Worm (Caenorhabditis elegans): ENCODE results near the gene Y38H6C.25.

DNA sequence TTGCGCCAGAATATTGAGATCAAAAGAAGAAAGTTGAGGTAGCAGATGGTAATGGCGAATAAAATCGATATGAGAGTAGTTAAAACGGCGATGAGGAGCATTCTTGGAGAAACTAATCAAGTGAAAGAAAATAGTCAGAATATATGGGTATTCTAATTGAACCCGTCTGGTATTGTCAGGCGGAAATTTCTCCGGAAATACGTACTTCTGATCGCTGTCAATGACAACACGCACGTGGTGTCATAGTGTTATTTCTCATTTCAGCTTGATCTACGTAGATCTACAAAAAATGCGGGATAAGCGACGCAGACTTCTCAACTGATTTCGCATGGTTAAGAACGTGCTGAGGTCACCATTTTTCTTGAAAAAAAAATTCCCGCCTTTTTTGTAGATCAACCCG lies 26.6 kb upstream of the Y38H6C.25 start, which contains the start of gene srbc-79:
- TF ChIP-seq tab-1 (GFP tag; IDR thresholded peaks at IDR 0.05) (no peak), flt-1 (GFP tag; IDR thresholded peaks at IDR 0.05) (no peak), ztf-23 (GFP tag; IDR thresholded peaks at IDR 0.05) (no peak), ztf-29 (GFP tag; IDR thresholded peaks at IDR 0.05) (no peak), ref-1 (GFP tag; conservative IDR thresholded peaks at IDR 0.05) (no peak), cog-1 (tag; optimal IDR thresholded peaks at IDR 0.05) (no peak), klf-2 (GFP tag; conservative IDR thresholded peaks at IDR 0.05) (no peak), T22C8.4 (GFP tag; IDR thresholded peaks at IDR 0.05) (no peak), med-1 (GFP tag; optimal IDR thresholded peaks at IDR 0.05; ENCODE audit: insufficient read depth) (no peak)
